Worm (Caenorhabditis elegans) whole organism, L4/young adult: ENCODE data around the gene inx-10.

Experiments used
- dao-5 ChIP-seq: sonication (generic microtip); optimal IDR thresholded peaks from 2 replicates; lab custom pipeline; 2016; ENCODE audit warnings: missing genotype, missing genetic modification characterization, moderate library complexity, missing compliant biosample characterization
- him-1 ChIP-seq: sonication (generic microtip); optimal IDR thresholded peaks from 2 replicates; lab custom pipeline; 2016; ENCODE audit warnings: missing genotype, missing genetic modification reagents, missing genetic modification characterization, missing compliant biosample characterization

- TF ChIP-seq him-1 (tag; lab: Kevin White, UChicago) (no peak), dao-5 (tag; lab: Kevin White, UChicago) (no peak)
Measured at ce11 chrV:9224981-9225380, 17.7 kb upstream of the inx-10 start.
